Worm (Caenorhabditis elegans): ENCODE results near the gene sul-3.
A peak's percentile ranks its signal among the peaks of the same experiment; 100 is the strongest.

sul-3 gene

ce11 chrX:7834117-7834516 lies at the start of gene sul-3:
Gene sul-3, minus strand, starts transcription at chrX:7834217.
- no peak for TF ChIP-seq nhr-23 (tag; optimal IDR thresholded peaks at IDR 0.05)
- no peak for TF ChIP-seq nhr-28 (tag; optimal IDR thresholded peaks at IDR 0.05)
- no peak for TF ChIP-seq daf-12 (tag; optimal IDR thresholded peaks at IDR 0.05)
- TF ChIP-seq ceh-82 (tag; optimal IDR thresholded peaks at IDR 0.05), result no peak
- no peak for TF ChIP-seq nhr-76 (tag; optimal IDR thresholded peaks at IDR 0.05)
- no peak for TF ChIP-seq fkh-10 (GFP tag; optimal IDR thresholded peaks at IDR 0.05)
- no peak for TF ChIP-seq snpc-4 (tag; optimal IDR thresholded peaks at IDR 0.05)
- no peak for TF ChIP-seq sea-2 (GFP tag; optimal IDR thresholded peaks at IDR 0.05)
- TF ChIP-seq nhr-67 (tag; optimal IDR thresholded peaks at IDR 0.05), result no peak
- TF ChIP-seq ceh-9 (tag; optimal IDR thresholded peaks at IDR 0.05), result no peak
- TF ChIP-seq nhr-25 (tag; optimal IDR thresholded peaks at IDR 0.05), result no peak
- no peak for TF ChIP-seq elt-3 (tag; optimal IDR thresholded peaks at IDR 0.05)
- no peak for TF ChIP-seq mdl-1 (tag; optimal IDR thresholded peaks at IDR 0.05)
- TF ChIP-seq mml-1 (tag; optimal IDR thresholded peaks at IDR 0.05), result no peak
- no peak for TF ChIP-seq elt-2 (tag; optimal IDR thresholded peaks at IDR 0.05)
- TF ChIP-seq lin-39 (tag; optimal IDR thresholded peaks at IDR 0.05), result no peak
- TF ChIP-seq ama-1 (optimal IDR thresholded peaks at IDR 0.05), result no peak
- no peak for TF ChIP-seq ztf-4 (tag; optimal IDR thresholded peaks at IDR 0.05)

- TF ChIP-seq egl-5 (tag; optimal IDR thresholded peaks at IDR 0.05) (no peak), nhr-23 (tag; optimal IDR thresholded peaks at IDR 0.05) (no peak), mdl-1 (tag; optimal IDR thresholded peaks at IDR 0.05) (no peak), aly-2 (tag; optimal IDR thresholded peaks at IDR 0.05) (no peak), ceh-82 (tag; optimal IDR thresholded peaks at IDR 0.05) (no peak), unc-39 (tag; optimal IDR thresholded peaks at IDR 0.05) (no peak), nhr-43 (tag; optimal IDR thresholded peaks at IDR 0.05; ENCODE audit: poor library complexity, severe bottlenecking) (no peak), fkh-2 (tag; optimal IDR thresholded peaks at IDR 0.05) (no peak), nhr-77 (tag; optimal IDR thresholded peaks at IDR 0.05) (no peak), elt-3 (tag; optimal IDR thresholded peaks at IDR 0.05) (no peak), elt-1 (tag; optimal IDR thresholded peaks at IDR 0.05) (no peak)
These were observed 47.3 kb upstream of the sul-3 start for ce11 chrX:7881307-7881706.

DNA sequence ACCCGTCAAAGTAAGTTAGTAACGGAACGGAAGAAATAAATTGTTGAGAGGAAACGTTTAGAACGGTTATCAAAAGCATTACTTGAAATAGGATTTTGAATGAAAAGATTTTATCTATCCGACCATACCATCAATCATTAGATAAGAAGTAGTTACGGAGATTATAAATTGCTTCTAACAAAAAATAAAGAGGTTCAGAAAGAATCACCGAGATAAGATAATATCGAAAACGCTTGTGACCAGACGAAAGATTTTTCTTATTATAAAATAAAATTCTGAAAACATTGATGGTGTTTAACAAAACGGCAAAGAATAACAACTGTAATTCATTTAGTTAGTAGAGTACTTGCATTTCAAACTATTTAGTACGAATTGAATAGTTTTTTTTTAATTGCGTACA lies 46.8 kb upstream of the sul-3 start, which contains the start of gene C39D10.8:
C39D10.8 (minus strand) TSS at position 101 of the 400 bp plus-strand sequence.
- TF ChIP-seq egl-27 (tag; optimal IDR thresholded peaks at IDR 0.05) (no peak), fkh-2 (tag; optimal IDR thresholded peaks at IDR 0.05) (no peak), elt-3 (tag; optimal IDR thresholded peaks at IDR 0.05) (peak in 1 of 3 experiments; percentile 6), skn-1 (tag; optimal IDR thresholded peaks at IDR 0.05) (no peak), eor-1 (tag; optimal IDR thresholded peaks at IDR 0.05) (no peak), ceh-28 (tag; optimal IDR thresholded peaks at IDR 0.05) (peak; percentile 53), nhr-43 (tag; optimal IDR thresholded peaks at IDR 0.05; ENCODE audit: poor library complexity, severe bottlenecking) (no peak), elt-1 (tag; optimal IDR thresholded peaks at IDR 0.05) (peak; percentile 48)

- no peak for TF ChIP-seq nhr-28 (tag; optimal IDR thresholded peaks at IDR 0.05)
- no peak for TF ChIP-seq ceh-82 (tag; optimal IDR thresholded peaks at IDR 0.05)
- TF ChIP-seq tbx-2 (tag; optimal IDR thresholded peaks at IDR 0.05), result no peak
- no peak for TF ChIP-seq zag-1 (tag; optimal IDR thresholded peaks at IDR 0.05)
- TF ChIP-seq nhr-76 (tag; optimal IDR thresholded peaks at IDR 0.05), result no peak
- TF ChIP-seq ztf-11 (tag; optimal IDR thresholded peaks at IDR 0.05), result no peak
- TF ChIP-seq ZK546.5 (tag; optimal IDR thresholded peaks at IDR 0.05), result no peak
- TF ChIP-seq egl-27 (tag; optimal IDR thresholded peaks at IDR 0.05), result no peak
- TF ChIP-seq lin-15B (tag; optimal IDR thresholded peaks at IDR 0.05), result no peak
- no peak for TF ChIP-seq fos-1 (tag; optimal IDR thresholded peaks at IDR 0.05)
- no peak for TF ChIP-seq sea-2 (GFP tag; optimal IDR thresholded peaks at IDR 0.05)
- TF ChIP-seq nhr-23 (tag; optimal IDR thresholded peaks at IDR 0.05), result no peak
- no peak for TF ChIP-seq lsy-12 (tag; optimal IDR thresholded peaks at IDR 0.05)
- no peak for TF ChIP-seq aly-2 (tag; optimal IDR thresholded peaks at IDR 0.05)
- TF ChIP-seq nhr-77 (tag; optimal IDR thresholded peaks at IDR 0.05), result no peak
- no peak for TF ChIP-seq ceh-16 (tag; optimal IDR thresholded peaks at IDR 0.05)
- no peak for TF ChIP-seq nhr-237 (tag; optimal IDR thresholded peaks at IDR 0.05)
- no peak for TF ChIP-seq nhr-43 (tag; optimal IDR thresholded peaks at IDR 0.05; ENCODE audit: poor library complexity, severe bottlenecking)
- TF ChIP-seq ceh-9 (tag; optimal IDR thresholded peaks at IDR 0.05), result no peak
These were observed 41.8 kb upstream of the sul-3 start, which contains the start of gene cca-1 for ce11 chrX:7875854-7876253. Gene cca-1, minus strand, starts transcription at chrX:7875954.

Measured in whole organism, L3 larva.